Fruit fly (Drosophila melanogaster): Measurements from ENCODE around the gene mip130.

Gene mip130

DNA sequence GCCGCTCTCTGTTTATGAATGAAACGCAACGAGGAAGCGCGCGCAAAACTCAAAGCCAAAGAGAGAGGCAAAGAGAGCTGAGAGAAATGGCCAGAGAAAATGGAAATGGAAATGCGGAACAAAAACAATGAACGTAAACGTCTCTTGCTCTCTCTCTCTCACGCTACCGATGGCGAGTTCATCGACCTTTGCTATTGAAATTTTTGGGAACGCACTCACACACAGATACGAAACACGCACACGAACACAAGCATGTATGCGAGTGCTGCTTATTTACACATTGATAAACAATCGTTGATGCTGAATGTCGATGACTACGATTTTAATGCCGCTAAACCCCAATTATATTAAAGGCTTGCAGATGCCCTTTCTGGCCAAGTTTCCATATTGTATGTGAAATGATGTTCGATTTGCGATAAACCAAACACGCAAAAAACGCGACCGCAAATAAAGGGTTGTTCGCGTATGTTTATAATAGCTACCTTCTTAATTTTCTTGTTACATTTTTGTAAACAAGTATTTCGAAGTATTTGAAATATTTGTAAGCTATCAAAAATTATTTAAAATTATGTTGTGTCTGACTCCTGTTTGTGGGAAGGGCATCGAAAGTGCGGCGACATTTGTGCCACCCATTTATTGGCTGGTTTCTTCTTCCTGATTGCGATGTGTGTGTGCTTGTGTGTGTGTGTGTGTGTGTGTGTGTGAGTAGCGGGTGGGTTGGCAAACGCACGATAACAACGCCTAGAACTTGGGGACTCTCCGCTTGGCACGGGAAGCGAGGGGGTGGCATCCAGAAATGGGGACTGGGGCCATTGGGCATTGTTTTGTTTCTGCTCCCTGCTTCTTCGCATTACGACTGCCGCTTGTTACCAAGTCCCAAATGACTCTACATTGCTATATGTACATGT is 35.6 kb downstream of the mip130 start:
- TF ChIP-seq dmrt93B (GFP tag; optimal IDR thresholded peaks at IDR 0.05) (peak; percentile 74), lola (GFP tag; optimal IDR thresholded peaks at IDR 0.05) (no peak), rgr (GFP tag; optimal IDR thresholded peaks at IDR 0.05) (peak; percentile 67), OdsH (GFP tag; optimal IDR thresholded peaks at IDR 0.05) (peak; percentile 75), psq (GFP tag; optimal IDR thresholded peaks at IDR 0.05) (peak; percentile 64), GATAd (GFP tag; optimal IDR thresholded peaks at IDR 0.05) (no peak), dl (GFP tag; optimal IDR thresholded peaks at IDR 0.05; ENCODE audit: insufficient read depth in 1 of 2, partially characterized antibody in 2 of 2) (peak; percentile 43 to 76), Abd-B (GFP tag; optimal IDR thresholded peaks at IDR 0.05) (no peak), CG9705 (GFP tag; optimal IDR thresholded peaks at IDR 0.05) (peak; percentile 41), ey (GFP tag; optimal IDR thresholded peaks at IDR 0.05) (peak; percentile 80), jim (GFP tag; optimal IDR thresholded peaks at IDR 0.05) (no peak), br (GFP tag; optimal IDR thresholded peaks at IDR 0.05) (peak; percentile 84), h (GFP tag; optimal IDR thresholded peaks at IDR 0.05) (peak; percentile 85), Hr78 (GFP tag; optimal IDR thresholded peaks at IDR 0.05) (no peak), Dif (GFP tag; optimal IDR thresholded peaks at IDR 0.05; ENCODE audit: partially characterized antibody) (peak; percentile 65), tai (GFP tag; optimal IDR thresholded peaks at IDR 0.05) (peak; percentile 37), sv (GFP tag; optimal IDR thresholded peaks at IDR 0.05) (peak; percentile 76), Dfd (GFP tag; optimal IDR thresholded peaks at IDR 0.05) (peak; percentile 92), usp (GFP tag; optimal IDR thresholded peaks at IDR 0.05) (no peak), fru (GFP tag; optimal IDR thresholded peaks at IDR 0.05) (peak; percentile 81), Rel (GFP tag; optimal IDR thresholded peaks at IDR 0.05) (peak; percentile 29), Rel (tag; optimal IDR thresholded peaks at IDR 0.05) (peak; percentile 59), sage (GFP tag; optimal IDR thresholded peaks at IDR 0.05) (peak; percentile 7), Mio (GFP tag; optimal IDR thresholded peaks at IDR 0.05) (no peak), pan (optimal IDR thresholded peaks at IDR 0.05) (no peak), Hr83 (GFP tag; optimal IDR thresholded peaks at IDR 0.05; ENCODE audit: poor library complexity, severe bottlenecking) (no peak), Hnf4 (GFP tag; optimal IDR thresholded peaks at IDR 0.05) (peak; percentile 47), dsf (GFP tag; optimal IDR thresholded peaks at IDR 0.05; ENCODE audit: borderline replicate concordance) (no peak), brk (GFP tag; optimal IDR thresholded peaks at IDR 0.05) (peak; percentile 21), Jra (GFP tag; optimal IDR thresholded peaks at IDR 0.05) (peak; percentile 54), Myc (optimal IDR thresholded peaks at IDR 0.05) (no peak), HLH106 (tag; optimal IDR thresholded peaks at IDR 0.05) (peak; percentile 80), Sp1 (GFP tag; optimal IDR thresholded peaks at IDR 0.05) (peak; percentile 79), CrebA (GFP tag; optimal IDR thresholded peaks at IDR 0.05; ENCODE audit: borderline replicate concordance) (no peak), Vsx2 (GFP tag; optimal IDR thresholded peaks at IDR 0.05; ENCODE audit: partially characterized antibody) (no peak), foxo (GFP tag; optimal IDR thresholded peaks at IDR 0.05) (peak in 1 of 2 experiments; percentile 72), woc (GFP tag; optimal IDR thresholded peaks at IDR 0.05) (peak; percentile 82), N (GFP tag; optimal IDR thresholded peaks at IDR 0.05) (no peak), CG32264 (GFP tag; optimal IDR thresholded peaks at IDR 0.05) (peak; percentile 33)
